Worm (Caenorhabditis elegans): Measurements from ENCODE around the gene B0563.5.

DNA sequence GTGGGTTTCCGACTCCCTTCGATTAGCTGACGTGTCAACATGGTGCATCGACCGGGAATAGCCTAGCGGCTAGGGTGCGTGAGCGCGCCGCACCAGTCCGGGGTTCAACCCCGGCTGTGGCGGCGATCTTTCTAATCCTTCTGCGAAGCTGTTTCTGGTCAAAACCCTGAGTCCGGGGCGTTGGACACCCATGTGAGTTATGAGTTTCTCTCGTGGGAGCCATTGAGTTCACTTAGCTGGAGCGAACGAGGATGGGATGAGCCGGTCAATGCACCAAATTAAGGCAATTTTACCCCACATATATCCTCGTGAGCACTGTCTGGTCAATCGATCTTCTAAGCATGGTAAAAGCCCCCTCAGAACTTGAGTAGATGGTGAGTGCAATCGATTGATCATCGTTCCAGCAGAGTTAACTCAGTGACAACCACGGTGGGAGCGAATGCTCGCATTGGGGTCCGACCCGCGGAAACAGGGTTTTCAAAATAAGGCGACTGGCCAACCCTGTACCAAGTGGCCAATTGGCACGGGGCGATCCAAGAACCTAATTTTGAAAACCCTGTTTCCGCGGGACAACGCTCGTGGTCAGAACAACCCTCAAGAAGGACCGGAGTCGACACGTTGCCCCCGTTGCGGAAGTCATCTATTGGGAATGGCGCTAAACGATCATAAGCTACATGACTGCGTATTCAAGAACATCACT is 46.0 kb downstream of the B0563.5 start, which contains the start of gene Y81B9A.1:
- TF ChIP-seq F13C5.2 (tag; optimal IDR thresholded peaks at IDR 0.05) (no peak), ama-1 (optimal IDR thresholded peaks at IDR 0.05) (no peak), hmg-4 (GFP tag; optimal IDR thresholded peaks at IDR 0.05) (no peak), flt-1 (GFP tag; IDR thresholded peaks at IDR 0.05) (peak; percentile 26; the same call in 1 of the 2 replicates), tbx-11 (GFP tag; IDR thresholded peaks at IDR 0.05) (no peak), pes-1 (GFP tag; IDR thresholded peaks at IDR 0.05) (no peak; the same call in 1 of the 2 replicates), tra-4 (tag; optimal IDR thresholded peaks at IDR 0.05) (no peak), scrt-1 (GFP tag; IDR thresholded peaks at IDR 0.05) (no peak), hmbx-1 (tag; optimal IDR thresholded peaks at IDR 0.05) (no peak), tbx-37 (GFP tag; conservative IDR thresholded peaks at IDR 0.05) (no peak), B0310.2 (tag; optimal IDR thresholded peaks at IDR 0.05) (no peak)
